Worm (Caenorhabditis elegans): Measurements from ENCODE around the gene hsp-12.2.

Gene hsp-12.2

DNA sequence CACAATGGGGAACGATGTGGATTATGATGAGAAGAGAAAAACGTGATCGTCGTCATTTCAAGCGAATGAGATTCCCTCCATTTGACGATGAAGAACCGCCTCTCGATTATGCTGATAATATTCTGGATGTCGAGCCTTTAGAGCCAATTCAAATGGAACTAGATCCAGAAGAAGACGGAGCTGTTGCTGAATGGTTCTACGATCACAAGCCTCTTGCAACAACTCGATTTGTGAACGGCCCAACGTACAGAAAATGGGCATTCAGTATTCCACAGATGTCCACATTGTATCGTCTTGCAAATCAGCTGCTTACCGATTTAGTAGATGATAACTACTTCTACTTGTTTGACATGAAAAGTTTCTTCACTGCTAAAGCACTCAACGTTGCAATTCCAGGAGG is 26.9 kb downstream of the hsp-12.2 start:
- TF ChIP-seq lin-39 (tag; optimal IDR thresholded peaks at IDR 0.05) (no peak), ztf-11 (tag; optimal IDR thresholded peaks at IDR 0.05) (no peak), ama-1 (optimal IDR thresholded peaks at IDR 0.05) (no peak), jun-1 (tag; optimal IDR thresholded peaks at IDR 0.05) (no peak), lin-15B (tag; optimal IDR thresholded peaks at IDR 0.05) (no peak), elt-3 (tag; optimal IDR thresholded peaks at IDR 0.05) (no peak), elt-2 (tag; optimal IDR thresholded peaks at IDR 0.05) (no peak), fkh-2 (tag; optimal IDR thresholded peaks at IDR 0.05) (no peak)

- no peak for TF ChIP-seq jun-1 (tag; optimal IDR thresholded peaks at IDR 0.05)
- peak; percentile 54 for TF ChIP-seq egl-5 (tag; optimal IDR thresholded peaks at IDR 0.05)
- peak; percentile 58 for TF ChIP-seq lin-39 (tag; optimal IDR thresholded peaks at IDR 0.05)
Measured at ce11 chrIII:8172609-8173133, 34.8 kb downstream of the hsp-12.2 start.

- TF ChIP-seq nfya-1 (tag; optimal IDR thresholded peaks at IDR 0.05; ENCODE audit: insufficient read depth) = peak; percentile 86
- TF ChIP-seq skn-1 (tag; optimal IDR thresholded peaks at IDR 0.05) = no peak
- no peak for TF ChIP-seq nhr-237 (tag; optimal IDR thresholded peaks at IDR 0.05)
Measured at ce11 chrIII:8175263-8175662, 37.4 kb downstream of the hsp-12.2 start.

ce11 chrIII:8176265-8176664 is 38.4 kb downstream of the hsp-12.2 start, which contains the start of gene C50C3.12:
TSS of gene C50C3.12 (plus strand) at chrIII:8176565.
- TF ChIP-seq ceh-82 (tag; optimal IDR thresholded peaks at IDR 0.05) = no peak
- TF ChIP-seq ztf-4 (tag; optimal IDR thresholded peaks at IDR 0.05) = no peak
- no peak for TF ChIP-seq nhr-28 (tag; optimal IDR thresholded peaks at IDR 0.05)
- no peak for TF ChIP-seq elt-2 (tag; optimal IDR thresholded peaks at IDR 0.05)
- no peak for TF ChIP-seq ceh-16 (tag; optimal IDR thresholded peaks at IDR 0.05)
- TF ChIP-seq hmg-11 (tag; optimal IDR thresholded peaks at IDR 0.05) = no peak
- no peak for TF ChIP-seq lin-15B (tag; optimal IDR thresholded peaks at IDR 0.05)
- TF ChIP-seq jun-1 (tag; optimal IDR thresholded peaks at IDR 0.05) = no peak
- no peak for TF ChIP-seq unc-62 (GFP tag; optimal IDR thresholded peaks at IDR 0.05)
- no peak for TF ChIP-seq pqm-1 (tag; optimal IDR thresholded peaks at IDR 0.05)
- no peak for TF ChIP-seq egl-5 (tag; optimal IDR thresholded peaks at IDR 0.05)
- TF ChIP-seq elt-3 (tag; optimal IDR thresholded peaks at IDR 0.05) = no peak
- TF ChIP-seq zag-1 (tag; optimal IDR thresholded peaks at IDR 0.05) = no peak

- TF ChIP-seq ama-1 (optimal IDR thresholded peaks at IDR 0.05) (no peak), pqm-1 (tag; optimal IDR thresholded peaks at IDR 0.05) (no peak), zag-1 (tag; optimal IDR thresholded peaks at IDR 0.05) (no peak), nhr-237 (tag; optimal IDR thresholded peaks at IDR 0.05) (no peak), daf-12 (tag; optimal IDR thresholded peaks at IDR 0.05) (no peak), mdl-1 (tag; optimal IDR thresholded peaks at IDR 0.05) (no peak), egl-27 (tag; optimal IDR thresholded peaks at IDR 0.05) (no peak), snpc-4 (tag; optimal IDR thresholded peaks at IDR 0.05) (no peak), elt-3 (tag; optimal IDR thresholded peaks at IDR 0.05) (no peak), tbx-2 (tag; optimal IDR thresholded peaks at IDR 0.05) (no peak), fkh-2 (tag; optimal IDR thresholded peaks at IDR 0.05) (no peak), hmg-11 (tag; optimal IDR thresholded peaks at IDR 0.05) (no peak), nhr-28 (tag; optimal IDR thresholded peaks at IDR 0.05) (no peak), skn-1 (tag; optimal IDR thresholded peaks at IDR 0.05) (no peak), mml-1 (tag; optimal IDR thresholded peaks at IDR 0.05) (no peak), lin-15B (tag; optimal IDR thresholded peaks at IDR 0.05) (no peak), eor-1 (tag; optimal IDR thresholded peaks at IDR 0.05) (no peak), nhr-12 (tag; optimal IDR thresholded peaks at IDR 0.05) (no peak)
Measured at ce11 chrIII:8178924-8179323, 41.0 kb downstream of the hsp-12.2 start, which contains the start of gene C50C3.5. TSS of gene C50C3.5 (plus strand) at chrIII:8179224.

DNA sequence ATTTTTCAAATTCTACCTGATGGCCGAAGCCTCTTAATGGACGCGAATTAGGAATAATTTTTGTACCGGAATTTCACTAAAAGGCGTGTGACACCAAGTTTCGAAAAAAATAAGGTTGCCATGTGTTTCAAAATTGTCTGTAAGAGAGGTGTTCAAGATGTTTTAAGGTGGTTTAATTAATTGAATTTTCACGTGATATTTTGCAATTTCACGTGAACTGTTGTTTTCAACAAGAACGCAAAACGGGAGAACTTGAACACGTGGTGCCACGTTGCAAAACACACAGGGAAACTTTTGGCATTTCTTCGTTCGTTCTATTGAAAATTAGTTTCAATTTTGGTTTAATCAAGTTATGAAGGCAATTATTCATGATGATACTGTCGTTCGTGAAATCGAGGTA is 43.7 kb downstream of the hsp-12.2 start, which contains the start of gene spc-2:
Gene spc-2 (plus strand): TSS at position 301 of the 400 bp plus-strand sequence.
- TF ChIP-seq nhr-12 (tag; optimal IDR thresholded peaks at IDR 0.05) (no peak), jun-1 (tag; optimal IDR thresholded peaks at IDR 0.05) (no peak), fos-1 (tag; optimal IDR thresholded peaks at IDR 0.05) (no peak), nfya-1 (tag; optimal IDR thresholded peaks at IDR 0.05; ENCODE audit: insufficient read depth) (no peak), nhr-76 (tag; optimal IDR thresholded peaks at IDR 0.05) (no peak), nhr-23 (tag; optimal IDR thresholded peaks at IDR 0.05) (no peak), elt-2 (tag; optimal IDR thresholded peaks at IDR 0.05) (no peak), mdl-1 (tag; optimal IDR thresholded peaks at IDR 0.05) (no peak)

All from whole organism, L3 larva.